Worm (Caenorhabditis elegans): Measurements from ENCODE around the gene col-101.

- no peak for TF ChIP-seq ama-1 (optimal IDR thresholded peaks at IDR 0.05)
- TF ChIP-seq ztf-11 (tag; optimal IDR thresholded peaks at IDR 0.05), result no peak
- TF ChIP-seq zag-1 (tag; optimal IDR thresholded peaks at IDR 0.05), result no peak
- TF ChIP-seq elt-1 (tag; optimal IDR thresholded peaks at IDR 0.05), result no peak
- no peak for TF ChIP-seq nhr-11 (tag; optimal IDR thresholded peaks at IDR 0.05)
- no peak for TF ChIP-seq unc-62 (GFP tag; optimal IDR thresholded peaks at IDR 0.05)
- no peak for TF ChIP-seq lin-39 (tag; optimal IDR thresholded peaks at IDR 0.05)
- TF ChIP-seq nhr-12 (tag; optimal IDR thresholded peaks at IDR 0.05), result no peak
These were observed 17.3 kb downstream of the col-101 start for ce11 chrIV:309526-309925.
